Fruit fly (Drosophila melanogaster) whole organism, prepupa: ENCODE measurements around the gene Chchd2.

ENCODE experiments used
- Blimp-1 ChIP-seq: fragments of 200-800 bp; sonication (Bioruptor generic); optimal IDR thresholded peaks from 3 replicates; lab custom pipeline; 2017; ENCODE audit warnings: missing biosample characterization, missing genetic modification characterization, mild to moderate bottlenecking, moderate library complexity, missing genetic modification reagents
- CG10631 ChIP-seq: fragments of 200-800 bp; sonication (Bioruptor generic); optimal IDR thresholded peaks from 2 replicates; lab custom pipeline; 2016; ENCODE audit warnings: missing biosample characterization, missing genetic modification characterization
- CG10669 ChIP-seq: fragments of 200-800 bp; sonication (Bioruptor generic); optimal IDR thresholded peaks from 3 replicates; lab custom pipeline; 2018; ENCODE audit warnings: missing biosample characterization, mild to moderate bottlenecking, missing genetic modification characterization, moderate library complexity
- CG11294 ChIP-seq: fragments of 200-800 bp; sonication (Bioruptor generic); IDR thresholded peaks from 2 replicates; pipeline ENCODE4 v1.3.6; 2022; ENCODE audit warnings: missing biosample characterization, missing genetic modification characterization
- CG11762 ChIP-seq: fragments of 200-800 bp; sonication (Bioruptor generic); optimal IDR thresholded peaks from 3 replicates; lab custom pipeline; 2016; ENCODE audit warnings: missing biosample characterization, missing genetic modification characterization; ENCODE audit not compliant: insufficient read depth
- CG11902 ChIP-seq: fragments of 200-800 bp; sonication (Bioruptor generic); optimal IDR thresholded peaks from 3 replicates; lab custom pipeline; 2016; ENCODE audit warnings: missing biosample characterization, missing genetic modification characterization
- CG15336 ChIP-seq: fragments of 200-800 bp; sonication (Bioruptor generic); IDR thresholded peaks from 2 replicates; pipeline ENCODE4 v1.3.6; 2022; ENCODE audit warnings: missing biosample characterization, missing genetic modification characterization
- CG16779 ChIP-seq: fragments of 200-800 bp; sonication (Bioruptor generic); optimal IDR thresholded peaks from 3 replicates; lab custom pipeline; 2017; ENCODE audit warnings: missing biosample characterization, mild to moderate bottlenecking, missing genetic modification characterization
- CG3032 ChIP-seq: fragments of 200-800 bp; optimal IDR thresholded peaks from 2 replicates; lab custom pipeline; 2019; ENCODE audit warnings: missing biosample characterization, mild to moderate bottlenecking, missing genetic modification characterization, moderate library complexity
- CG34406 ChIP-seq: fragments of 200-800 bp; sonication (Bioruptor generic); optimal IDR thresholded peaks from 3 replicates; lab custom pipeline; 2016; ENCODE audit warnings: missing biosample characterization, missing genetic modification characterization
- CG3919 ChIP-seq: fragments of 200-800 bp; sonication (Bioruptor generic); optimal IDR thresholded peaks from 3 replicates; lab custom pipeline; 2016; ENCODE audit warnings: missing biosample characterization, missing genetic modification characterization
- CG6163 ChIP-seq: fragments of 200-800 bp; sonication (Bioruptor generic); IDR thresholded peaks from 3 replicates; pipeline ENCODE4 v1.3.6; 2022; ENCODE audit warnings: missing biosample characterization, missing genetic modification characterization
- CG6276 ChIP-seq: fragments of 200-800 bp; sonication (Bioruptor generic); optimal IDR thresholded peaks from 2 replicates; lab custom pipeline; 2017; ENCODE audit warnings: missing biosample characterization, mild to moderate bottlenecking, missing genetic modification characterization
- CG6792 ChIP-seq: fragments of 200-800 bp; sonication (Bioruptor generic); optimal IDR thresholded peaks from 3 replicates; lab custom pipeline; 2016; ENCODE audit warnings: missing biosample characterization, missing genetic modification characterization
- CG6808 ChIP-seq: fragments of 200-800 bp; sonication (Bioruptor generic); optimal IDR thresholded peaks from 3 replicates; lab custom pipeline; 2017; ENCODE audit warnings: missing biosample characterization, missing genetic modification characterization, mild to moderate bottlenecking, moderate library complexity, missing genetic modification reagents
- CG6854 ChIP-seq: fragments of 200-800 bp; sonication (Bioruptor generic); optimal IDR thresholded peaks from 2 replicates; lab custom pipeline; 2017; ENCODE audit warnings: missing biosample characterization, mild to moderate bottlenecking, missing genetic modification characterization
- CG7368 ChIP-seq: fragments of 200-800 bp; sonication (Bioruptor generic); optimal IDR thresholded peaks from 3 replicates; lab custom pipeline; 2016; ENCODE audit warnings: missing biosample characterization, missing genetic modification characterization
- CG8119 ChIP-seq: fragments of 200-800 bp; sonication (Bioruptor generic); IDR thresholded peaks from 3 replicates; pipeline ENCODE4 v1.3.6; 2022; ENCODE audit warnings: missing biosample characterization, missing genetic modification characterization
- CG8319 ChIP-seq: fragments of 200-800 bp; sonication (Bioruptor generic); optimal IDR thresholded peaks from 3 replicates; lab custom pipeline; 2016; ENCODE audit warnings: missing biosample characterization, missing genetic modification characterization
- CG8632 ChIP-seq: fragments of 200-800 bp; sonication (Bioruptor generic); optimal IDR thresholded peaks from 3 replicates; lab custom pipeline; 2016; ENCODE audit warnings: missing biosample characterization, missing genetic modification characterization
- CG9139 ChIP-seq: fragments of 200-800 bp; sonication (Bioruptor generic); optimal IDR thresholded peaks from 3 replicates; lab custom pipeline; 2017; ENCODE audit warnings: missing biosample characterization, mild to moderate bottlenecking, missing genetic modification characterization
- Eip75B ChIP-seq: fragments of 200-800 bp; sonication (Bioruptor generic); optimal IDR thresholded peaks from 3 replicates; lab custom pipeline; 2016; ENCODE audit warnings: missing biosample characterization, missing genetic modification characterization
- Eip78C ChIP-seq: fragments of 200-800 bp; sonication (Bioruptor generic); peaks from one replicate; lab custom pipeline; 2016; ENCODE audit warnings: missing biosample characterization, missing genetic modification characterization
- Eip93F ChIP-seq: fragments of 200-800 bp; sonication (Bioruptor generic); optimal IDR thresholded peaks from 2 replicates; lab custom pipeline; 2016; ENCODE audit warnings: missing biosample characterization, mild to moderate bottlenecking, missing genetic modification characterization
- Ets21C ChIP-seq: fragments of 200-800 bp; sonication (Bioruptor generic); optimal IDR thresholded peaks from 3 replicates; lab custom pipeline; 2016; ENCODE audit warnings: missing biosample characterization, missing genetic modification characterization
- Hr39 ChIP-seq: fragments of 200-800 bp; sonication (Bioruptor generic); optimal IDR thresholded peaks from 2 replicates; lab custom pipeline; 2016; ENCODE audit warnings: missing biosample characterization, missing genetic modification characterization
- Lpt ChIP-seq: fragments of 200-800 bp; sonication (Bioruptor generic); optimal IDR thresholded peaks from 3 replicates; lab custom pipeline; 2016; ENCODE audit warnings: missing biosample characterization, missing genetic modification characterization
- Met ChIP-seq: fragments of 200-800 bp; sonication (Bioruptor generic); optimal IDR thresholded peaks from 3 replicates; lab custom pipeline; 2016; ENCODE audit warnings: missing biosample characterization, missing genetic modification characterization
- OdsH ChIP-seq: fragments of 200-800 bp; sonication (Bioruptor generic); optimal IDR thresholded peaks from 3 replicates; lab custom pipeline; 2016; ENCODE audit warnings: missing biosample characterization, missing genetic modification characterization
- Sox102F ChIP-seq: fragments of 200-800 bp; sonication (Bioruptor generic); optimal IDR thresholded peaks from 2 replicates; lab custom pipeline; 2016; ENCODE audit warnings: missing biosample characterization, mild to moderate bottlenecking, missing genetic modification characterization
- Sox14 ChIP-seq: fragments of 200-800 bp; sonication (Bioruptor generic); optimal IDR thresholded peaks from 3 replicates; lab custom pipeline; 2016; ENCODE audit warnings: missing biosample characterization, missing genetic modification characterization
- achi ChIP-seq: fragments of 200-800 bp; sonication (Bioruptor generic); optimal IDR thresholded peaks from 3 replicates; lab custom pipeline; 2016; ENCODE audit warnings: missing biosample characterization, missing genetic modification characterization
- acj6 ChIP-seq: fragments of 200-800 bp; sonication (Bioruptor generic); optimal IDR thresholded peaks from 3 replicates; lab custom pipeline; 2016; ENCODE audit warnings: missing biosample characterization, missing genetic modification characterization
- cyc ChIP-seq: fragments of 200-800 bp; sonication (Bioruptor generic); optimal IDR thresholded peaks from 3 replicates; lab custom pipeline; 2016; ENCODE audit warnings: missing biosample characterization, missing genetic modification characterization
- dac ChIP-seq: fragments of 200-800 bp; sonication (Bioruptor generic); optimal IDR thresholded peaks from 2 replicates; lab custom pipeline; 2017; ENCODE audit warnings: missing biosample characterization, mild to moderate bottlenecking, missing genetic modification characterization
- dsx ChIP-seq: fragments of 200-800 bp; optimal IDR thresholded peaks from 3 replicates; lab custom pipeline; 2019; ENCODE audit warnings: missing biosample characterization, mild to moderate bottlenecking, missing genetic modification characterization, moderate library complexity; ENCODE audit not compliant: poor library complexity, severe bottlenecking
- eg ChIP-seq: fragments of 200-800 bp; sonication (Bioruptor generic); IDR thresholded peaks from 3 replicates; pipeline ENCODE4 v1.3.6; 2022; ENCODE audit warnings: missing biosample characterization, missing genetic modification characterization
- esn ChIP-seq: fragments of 200-800 bp; sonication (Bioruptor generic); optimal IDR thresholded peaks from 2 replicates; lab custom pipeline; 2016; ENCODE audit warnings: missing biosample characterization, mild to moderate bottlenecking, missing genetic modification characterization, moderate library complexity
- fd59A ChIP-seq: fragments of 200-800 bp; sonication (Bioruptor generic); optimal IDR thresholded peaks from 2 replicates; lab custom pipeline; 2017; ENCODE audit warnings: missing biosample characterization, mild to moderate bottlenecking, missing genetic modification characterization, missing genetic modification reagents
- fd85E ChIP-seq: fragments of 200-800 bp; sonication (Bioruptor generic); optimal IDR thresholded peaks from 3 replicates; lab custom pipeline; 2016; ENCODE audit warnings: missing biosample characterization, missing genetic modification characterization
- fkh ChIP-seq: fragments of 200-800 bp; sonication (Bioruptor generic); optimal IDR thresholded peaks from 3 replicates; lab custom pipeline; 2017; ENCODE audit warnings: missing biosample characterization, mild to moderate bottlenecking, missing genetic modification characterization, moderate library complexity
- net ChIP-seq: fragments of 200-800 bp; sonication (Bioruptor generic); optimal IDR thresholded peaks from 3 replicates; lab custom pipeline; 2016; ENCODE audit warnings: missing biosample characterization, missing genetic modification characterization
- pdm3 ChIP-seq: fragments of 200-800 bp; sonication (Bioruptor generic); optimal IDR thresholded peaks from 3 replicates; lab custom pipeline; 2016; ENCODE audit warnings: missing biosample characterization, missing genetic modification characterization
- salr ChIP-seq, 2 experiments: fragments of 200-800 bp; sonication (Bioruptor generic); optimal IDR thresholded peaks; 3 replicates each; lab custom pipeline; 2016 to 2018; ENCODE audit warnings: missing biosample characterization in 2 of 2, missing genetic modification characterization in 2 of 2, mild to moderate bottlenecking in 1 of 2
- spab ChIP-seq: fragments of 200-800 bp; sonication (Bioruptor generic); optimal IDR thresholded peaks from 2 replicates; lab custom pipeline; 2017; ENCODE audit warnings: missing biosample characterization, mild to moderate bottlenecking, missing genetic modification characterization, missing genetic modification reagents
- ss ChIP-seq, 2 experiments: fragments of 200-800 bp; sonication (Bioruptor generic); optimal IDR thresholded peaks; 2 replicates in 1 of 2; 3 replicates in 1 of 2; lab custom pipeline; 2017 to 2018; ENCODE audit warnings: mild to moderate bottlenecking in 2 of 2, missing biosample characterization in 2 of 2, missing genetic modification characterization in 2 of 2, moderate library complexity in 1 of 2
- svp ChIP-seq: fragments of 200-800 bp; sonication (Bioruptor generic); peaks from one replicate; lab custom pipeline; 2016; ENCODE audit warnings: missing biosample characterization, missing genetic modification characterization
- topi ChIP-seq: fragments of 200-800 bp; sonication (Bioruptor generic); optimal IDR thresholded peaks from 3 replicates; lab custom pipeline; 2016; ENCODE audit warnings: missing biosample characterization, missing genetic modification characterization

Chchd2 gene

dm6 chrX:17174115-17174514 lies 25.3 kb downstream of the Chchd2 start (continued):
- peak; percentile 57 for TF ChIP-seq CG15336
- peak; percentile 58; the same call in 2 of the 3 replicates for TF ChIP-seq eg (GFP tag; lab: Robert Waterston, UW)
- TF ChIP-seq CG6854 (GFP tag; lab: Kevin White, UChicago): no peak
- TF ChIP-seq Sox14 (GFP tag; lab: Kevin White, UChicago): no peak
- TF ChIP-seq pdm3: no peak
- TF ChIP-seq CG8119 (GFP tag; lab: Robert Waterston, UW): no peak
- no peak for TF ChIP-seq dac (GFP tag; lab: Kevin White, UChicago)
- TF ChIP-seq svp (GFP tag; lab: Kevin White, UChicago): peak; percentile 6
- TF ChIP-seq CG6163 (GFP tag; lab: Robert Waterston, UW): peak; percentile 40; the same call in 1 of the 3 replicates
- no peak for TF ChIP-seq esn
- no peak for TF ChIP-seq CG3919
- TF ChIP-seq CG34406 (GFP tag; lab: Kevin White, UChicago): no peak
- TF ChIP-seq CG9139 (GFP tag; lab: Kevin White, UChicago): no peak
- TF ChIP-seq, all 60 proteins: peak for 7

DNA sequence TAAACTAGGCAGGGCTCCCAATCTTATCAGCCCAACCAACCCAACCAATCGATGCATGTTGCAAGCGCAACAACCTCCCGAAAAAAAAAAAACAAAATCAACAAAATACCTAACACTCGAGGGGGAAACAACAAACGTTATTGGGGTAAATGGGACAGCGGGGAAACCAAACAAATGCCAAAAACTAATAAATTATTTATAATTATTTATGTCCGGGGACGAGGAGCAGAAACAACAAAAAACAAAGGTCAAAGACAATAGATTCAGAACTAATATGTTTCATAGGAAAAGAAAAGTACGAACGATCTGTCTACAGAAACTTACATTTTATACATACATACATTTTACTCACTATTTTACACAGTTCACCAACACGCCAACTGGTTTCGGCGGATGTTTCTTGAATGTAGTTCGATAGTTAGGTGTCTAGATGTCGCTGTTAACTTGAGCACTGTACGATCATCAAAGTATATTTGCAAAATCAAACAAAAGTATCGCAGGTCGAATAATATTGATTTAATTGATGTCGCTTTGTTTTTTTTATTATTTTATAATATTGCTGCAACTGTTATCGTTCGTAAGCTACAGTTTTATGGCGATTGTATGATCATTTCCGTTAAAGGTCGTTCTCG lies 26.9 kb downstream of the Chchd2 start:
- TF ChIP-seq OdsH (GFP tag; lab: Kevin White, UChicago) (peak; percentile 26), CG6276 (no peak), CG9139 (GFP tag; lab: Kevin White, UChicago) (no peak), CG15336 (no peak), dsx (GFP tag; lab: Kevin White, UChicago) (no peak), cyc (GFP tag; lab: Kevin White, UChicago) (peak; percentile 41), achi (GFP tag; lab: Kevin White, UChicago) (no peak), ss (GFP tag; optimal IDR thresholded peaks at IDR 0.05; lab: Kevin White, UChicago) (no peak), dac (GFP tag; lab: Kevin White, UChicago) (no peak), Eip75B (GFP tag; lab: Kevin White, UChicago) (no peak), Hr39 (peak; percentile 53), Sox14 (GFP tag; lab: Kevin White, UChicago) (peak; percentile 14), CG6792 (GFP tag; lab: Kevin White, UChicago) (peak; percentile 4), CG11902 (GFP tag; lab: Kevin White, UChicago) (no peak), CG11762 (GFP tag; lab: Kevin White, UChicago) (no peak), CG6854 (GFP tag; lab: Kevin White, UChicago) (no peak), Ets21C (GFP tag; lab: Kevin White, UChicago) (peak; percentile 11), CG10631 (GFP tag; lab: Kevin White, UChicago) (peak; percentile 9), net (no peak), CG11294 (GFP tag; lab: Robert Waterston, UW) (no peak), Sox102F (no peak), Eip93F (GFP tag; lab: Kevin White, UChicago) (no peak), CG8319 (GFP tag; lab: Kevin White, UChicago) (no peak), fd85E (GFP tag; lab: Kevin White, UChicago) (no peak), CG8632 (GFP tag; lab: Kevin White, UChicago) (no peak), pdm3 (peak; percentile 39), acj6 (GFP tag; lab: Kevin White, UChicago) (peak; percentile 28), CG10669 (GFP tag; lab: Kevin White, UChicago) (no peak), svp (GFP tag; lab: Kevin White, UChicago) (peak; percentile 54), Met (GFP tag; lab: Kevin White, UChicago) (peak; percentile 34), salr (GFP tag; optimal IDR thresholded peaks at IDR 0.05; lab: Kevin White, UChicago) (no peak), CG16779 (tag; lab: Kevin White, UChicago) (no peak), topi (GFP tag; lab: Kevin White, UChicago) (peak; percentile 14), Lpt (GFP tag; lab: Kevin White, UChicago) (no peak), Blimp-1 (GFP tag; lab: Kevin White, UChicago) (no peak), CG34406 (GFP tag; lab: Kevin White, UChicago) (no peak), Eip78C (GFP tag; lab: Kevin White, UChicago) (peak; percentile 71), fd59A (GFP tag; lab: Kevin White, UChicago) (no peak), CG3032 (tag; lab: Kevin White, UChicago) (no peak), CG6808 (GFP tag; lab: Kevin White, UChicago) (no peak), spab (GFP tag; lab: Kevin White, UChicago) (no peak), CG7368 (GFP tag; lab: Kevin White, UChicago) (no peak), CG6163 (GFP tag; lab: Robert Waterston, UW) (no peak), fkh (GFP tag; lab: Kevin White, UChicago) (peak; percentile 23)
